Fruit fly (Drosophila melanogaster): ENCODE data around the gene CG8149.

CG8149 gene

DNA sequence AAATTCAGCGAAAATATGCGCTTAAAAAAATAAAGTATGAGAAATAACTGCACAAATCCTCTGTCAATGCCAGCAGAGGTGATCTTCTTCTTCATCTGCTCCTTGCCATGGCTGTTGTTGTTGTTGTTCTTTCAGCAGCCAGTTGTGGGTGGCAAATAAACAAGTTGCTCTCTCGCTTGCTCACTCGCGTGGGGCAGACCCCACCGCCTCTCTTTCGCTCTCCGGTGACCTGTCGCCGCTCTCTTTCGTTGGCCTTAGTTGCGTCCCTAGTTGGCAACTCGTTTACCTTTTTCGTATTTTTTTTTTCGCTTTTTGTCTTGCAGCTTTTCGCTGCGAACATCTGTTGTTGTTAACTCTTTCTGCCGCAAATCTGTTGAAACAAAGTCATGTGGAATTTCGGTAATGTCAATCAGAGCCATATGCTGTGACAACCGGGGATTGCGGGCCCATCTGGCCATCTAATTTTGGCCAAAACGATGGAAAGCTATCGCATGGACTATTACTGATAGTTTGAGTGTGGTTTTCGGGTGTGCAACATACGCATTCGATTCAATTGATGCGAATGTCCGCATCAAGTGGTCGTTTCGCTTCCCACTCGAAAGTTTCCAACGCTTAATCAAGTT, 30.2 kb downstream of the CG8149 start:
- TF ChIP-seq dmrt93B (GFP tag; optimal IDR thresholded peaks at IDR 0.05) (no peak), Dif (GFP tag; optimal IDR thresholded peaks at IDR 0.05; ENCODE audit: partially characterized antibody) (peak; percentile 85), Dfd (GFP tag; optimal IDR thresholded peaks at IDR 0.05) (no peak), Vsx2 (GFP tag; optimal IDR thresholded peaks at IDR 0.05; ENCODE audit: partially characterized antibody) (peak; percentile 36), Hr83 (GFP tag; optimal IDR thresholded peaks at IDR 0.05; ENCODE audit: poor library complexity, severe bottlenecking) (no peak), sv (GFP tag; optimal IDR thresholded peaks at IDR 0.05) (no peak), Myc (optimal IDR thresholded peaks at IDR 0.05) (no peak), dl (GFP tag; optimal IDR thresholded peaks at IDR 0.05; ENCODE audit: insufficient read depth in 1 of 2, partially characterized antibody in 2 of 2) (peak; percentile 80 to 85)

DNA sequence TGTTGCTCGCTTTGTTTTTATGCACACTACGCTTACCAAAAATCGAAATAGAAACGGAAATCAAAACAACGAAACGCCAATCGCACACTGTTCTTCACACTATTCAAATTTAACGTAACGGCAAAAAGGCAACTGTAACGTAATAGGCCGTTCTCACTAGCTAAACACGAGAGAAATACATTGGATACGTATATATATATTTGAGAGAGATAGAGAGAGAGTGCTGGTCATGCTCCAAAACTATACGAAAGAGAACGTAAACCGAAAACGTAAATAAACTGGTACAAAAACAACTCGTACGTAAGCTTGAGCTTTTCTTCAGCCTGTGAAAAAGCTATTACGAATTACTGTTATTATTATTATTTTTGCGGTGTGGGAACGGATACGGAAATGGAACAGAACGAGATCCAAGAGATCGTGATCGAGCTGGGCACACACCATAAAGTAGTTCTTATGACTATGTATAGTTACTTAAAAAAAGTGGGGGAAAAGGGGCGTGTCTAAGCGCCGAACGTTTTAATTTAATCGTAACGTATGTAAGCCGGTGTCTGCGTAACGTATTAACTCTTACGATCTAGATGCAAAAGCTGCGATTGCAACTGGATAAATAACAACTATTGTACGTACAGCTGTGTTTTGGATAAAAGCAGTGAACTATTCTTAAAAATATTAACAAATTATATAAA, 39.2 kb downstream of the CG8149 start:
- no peak for TF ChIP-seq h (GFP tag; optimal IDR thresholded peaks at IDR 0.05)
- TF ChIP-seq N (GFP tag; optimal IDR thresholded peaks at IDR 0.05), result peak; percentile 29

DNA sequence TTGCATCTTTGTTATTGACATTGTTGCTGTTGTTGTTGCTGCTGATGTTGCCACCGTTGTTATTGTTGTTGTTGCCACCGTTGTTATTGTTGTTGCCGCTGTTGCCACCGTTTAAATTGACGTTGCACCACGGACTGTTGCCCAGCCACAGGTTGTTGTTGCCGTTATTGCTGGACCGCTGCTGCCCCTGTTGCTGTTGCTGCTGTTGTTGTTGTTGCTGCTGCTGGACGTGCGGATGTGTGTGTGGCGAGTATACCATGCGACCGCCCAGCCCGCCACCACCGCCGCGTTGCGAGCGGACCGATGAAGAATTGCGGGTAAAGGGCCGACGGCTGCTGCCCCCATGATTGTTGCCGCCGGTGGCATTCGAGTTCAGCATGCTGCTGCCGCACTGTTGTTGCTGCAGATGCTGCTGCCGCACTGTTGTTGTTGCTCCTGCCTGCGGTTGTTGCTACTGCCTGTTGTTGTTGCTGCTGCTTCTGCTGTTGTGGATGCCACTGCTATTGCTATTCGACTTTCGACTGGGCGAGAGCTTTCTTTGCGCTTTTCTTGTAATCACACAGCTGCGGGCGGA, 42.4 kb downstream of the CG8149 start:
- TF ChIP-seq Dif (GFP tag; optimal IDR thresholded peaks at IDR 0.05; ENCODE audit: partially characterized antibody) (no peak), Dfd (GFP tag; optimal IDR thresholded peaks at IDR 0.05) (peak; percentile 82)

DNA sequence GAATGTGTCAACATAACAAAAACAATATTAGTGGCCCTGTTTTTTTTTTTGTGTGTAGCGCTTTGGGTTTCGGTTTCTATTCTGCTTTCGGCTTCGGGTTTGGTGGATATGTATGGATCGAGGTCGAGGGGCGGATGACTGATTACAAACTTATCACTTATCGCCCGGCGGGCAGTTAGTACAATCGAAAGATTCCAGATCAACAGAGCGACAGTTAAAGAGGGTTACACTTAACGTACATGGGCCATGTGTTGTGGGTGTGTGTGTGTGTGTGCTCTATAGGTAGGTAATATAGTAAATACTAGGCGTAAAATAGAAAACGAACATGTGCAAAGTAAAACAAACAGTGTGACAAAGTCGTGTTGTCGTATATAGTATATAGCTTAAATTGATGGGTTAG, 44.3 kb downstream of the CG8149 start:
- TF ChIP-seq Dfd (GFP tag; optimal IDR thresholded peaks at IDR 0.05), result no peak
- no peak for TF ChIP-seq ey (GFP tag; optimal IDR thresholded peaks at IDR 0.05)
- no peak for TF ChIP-seq HLH106 (tag; optimal IDR thresholded peaks at IDR 0.05)
- no peak for TF ChIP-seq psq (GFP tag; optimal IDR thresholded peaks at IDR 0.05)
- no peak for TF ChIP-seq Hr78 (GFP tag; optimal IDR thresholded peaks at IDR 0.05)
- no peak for TF ChIP-seq rgr (GFP tag; optimal IDR thresholded peaks at IDR 0.05)
- TF ChIP-seq dl (GFP tag; optimal IDR thresholded peaks at IDR 0.05; ENCODE audit: insufficient read depth in 1 of 2, partially characterized antibody in 2 of 2), result no peak
- TF ChIP-seq CG32264 (GFP tag; optimal IDR thresholded peaks at IDR 0.05), result no peak
- TF ChIP-seq br (GFP tag; optimal IDR thresholded peaks at IDR 0.05), result no peak

DNA sequence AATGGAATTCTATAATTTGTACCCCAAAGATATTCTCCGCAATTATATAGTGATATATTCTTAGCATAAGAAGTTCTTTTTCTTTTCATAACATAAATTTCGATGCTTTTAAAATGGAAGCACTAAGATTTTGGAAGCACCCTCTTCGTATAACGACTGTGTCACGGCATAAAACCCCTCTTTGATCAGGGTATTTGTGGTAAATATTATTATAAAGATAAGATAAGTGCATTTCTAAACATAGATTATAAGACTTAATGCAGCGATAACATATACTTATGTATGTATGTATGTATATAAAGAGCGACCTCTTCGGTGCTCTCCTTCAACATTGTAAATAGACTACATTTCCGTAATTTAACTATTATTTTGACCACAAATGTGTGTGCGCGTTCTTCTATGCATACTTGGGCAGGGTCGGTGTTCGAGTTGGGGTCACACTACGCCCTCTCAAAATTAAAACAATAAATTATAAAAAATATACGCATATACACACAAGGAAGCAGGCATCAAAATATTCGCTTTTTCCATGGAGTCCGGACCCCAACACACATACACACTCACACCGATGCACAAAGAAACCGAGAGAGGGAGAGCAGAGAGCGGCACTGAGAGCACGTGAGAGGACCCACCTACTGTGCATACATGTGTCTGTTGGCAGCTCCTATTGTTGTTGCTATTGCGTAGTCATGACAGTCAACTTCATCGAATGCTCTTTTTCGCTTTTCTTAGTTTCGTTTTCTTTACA, 46.0 kb downstream of the CG8149 start:
- TF ChIP-seq woc (GFP tag; optimal IDR thresholded peaks at IDR 0.05), result no peak
- peak; percentile 10 for TF ChIP-seq rgr (GFP tag; optimal IDR thresholded peaks at IDR 0.05)
- peak; percentile 70 for TF ChIP-seq Hnf4 (GFP tag; optimal IDR thresholded peaks at IDR 0.05)
- TF ChIP-seq usp (GFP tag; optimal IDR thresholded peaks at IDR 0.05), result no peak
- TF ChIP-seq Dif (GFP tag; optimal IDR thresholded peaks at IDR 0.05; ENCODE audit: partially characterized antibody), result peak; percentile 100
- TF ChIP-seq dmrt93B (GFP tag; optimal IDR thresholded peaks at IDR 0.05), result no peak
- peak; percentile 56 for TF ChIP-seq N (GFP tag; optimal IDR thresholded peaks at IDR 0.05)
- peak; percentile 16 for TF ChIP-seq CG32264 (GFP tag; optimal IDR thresholded peaks at IDR 0.05)
- TF ChIP-seq brk (GFP tag; optimal IDR thresholded peaks at IDR 0.05), result peak; percentile 24
- no peak for TF ChIP-seq Myc (optimal IDR thresholded peaks at IDR 0.05)
- TF ChIP-seq Abd-B (GFP tag; optimal IDR thresholded peaks at IDR 0.05), result no peak
- peak; percentile 64 for TF ChIP-seq Rel (GFP tag; optimal IDR thresholded peaks at IDR 0.05)
- no peak for TF ChIP-seq Rel (tag; optimal IDR thresholded peaks at IDR 0.05)
- peak; percentile 99 for TF ChIP-seq dl (GFP tag; optimal IDR thresholded peaks at IDR 0.05; ENCODE audit: insufficient read depth in 1 of 2, partially characterized antibody in 2 of 2)
- peak; percentile 66 for TF ChIP-seq sage (GFP tag; optimal IDR thresholded peaks at IDR 0.05)
- TF ChIP-seq Dfd (GFP tag; optimal IDR thresholded peaks at IDR 0.05), result no peak
- peak; percentile 31 for TF ChIP-seq Jra (GFP tag; optimal IDR thresholded peaks at IDR 0.05)
- TF ChIP-seq Vsx2 (GFP tag; optimal IDR thresholded peaks at IDR 0.05; ENCODE audit: partially characterized antibody), result peak; percentile 98
- peak; percentile 91 for TF ChIP-seq Hr83 (GFP tag; optimal IDR thresholded peaks at IDR 0.05; ENCODE audit: poor library complexity, severe bottlenecking)
- peak; percentile 26 for TF ChIP-seq br (GFP tag; optimal IDR thresholded peaks at IDR 0.05)
- peak; percentile 23 for TF ChIP-seq OdsH (GFP tag; optimal IDR thresholded peaks at IDR 0.05)
- TF ChIP-seq h (GFP tag; optimal IDR thresholded peaks at IDR 0.05), result peak; percentile 30

Measured in whole organism, wandering third instar larva.